Fruit fly (Drosophila melanogaster) whole organism, embryonic: ENCODE measurements around the gene CG44040.

Source experiments
- CG10147 ChIP-seq: fragments of 200-800 bp; sonication (Bioruptor generic); optimal IDR thresholded peaks from 2 replicates; lab custom pipeline; 2019; ENCODE audit warnings: missing biosample characterization, mild to moderate bottlenecking, missing genetic modification characterization, moderate library complexity
- CG11085 ChIP-seq: fragments of 200-800 bp; sonication (Bioruptor generic); IDR thresholded peaks from 2 replicates; pipeline ENCODE4 v1.3.6; 2022; ENCODE audit warnings: missing biosample characterization, missing genetic modification characterization
- CG11560 ChIP-seq: fragments of 200-800 bp; sonication (Bioruptor generic); IDR thresholded peaks from 3 replicates; pipeline ENCODE4 v1.3.6; 2022; ENCODE audit warnings: missing biosample characterization, missing genetic modification characterization
- CG12071 ChIP-seq: fragments of 200-800 bp; sonication (Bioruptor generic); optimal IDR thresholded peaks from 3 replicates; lab custom pipeline; 2018; ENCODE audit warnings: missing biosample characterization, mild to moderate bottlenecking, missing genetic modification characterization
- CG13296 ChIP-seq: fragments of 200-800 bp; sonication (Bioruptor generic); optimal IDR thresholded peaks from 3 replicates; lab custom pipeline; 2018; ENCODE audit warnings: missing biosample characterization, mild to moderate bottlenecking, missing genetic modification characterization
- CG13894 ChIP-seq: fragments of 200-800 bp; sonication (Bioruptor generic); optimal IDR thresholded peaks from 3 replicates; lab custom pipeline; 2018; ENCODE audit warnings: missing biosample characterization, mild to moderate bottlenecking, missing genetic modification characterization, moderate library complexity
- CG16863 ChIP-seq: fragments of 200-800 bp; sonication (Bioruptor generic); optimal IDR thresholded peaks from 3 replicates; lab custom pipeline; 2016; ENCODE audit warnings: missing biosample characterization, missing genetic modification characterization
- CG2116 ChIP-seq: fragments of 200-800 bp; sonication (Bioruptor generic); optimal IDR thresholded peaks from 3 replicates; lab custom pipeline; 2018; ENCODE audit warnings: missing biosample characterization, mild to moderate bottlenecking, missing genetic modification characterization
- CG30020 ChIP-seq: fragments of 200-800 bp; optimal IDR thresholded peaks from 2 replicates; lab custom pipeline; 2019; ENCODE audit warnings: missing biosample characterization, mild to moderate bottlenecking, missing genetic modification characterization, moderate library complexity
- CG31441 ChIP-seq: fragments of 200-800 bp; sonication (Bioruptor generic); IDR thresholded peaks from 2 replicates; pipeline ENCODE4 v1.3.6; 2022; ENCODE audit warnings: missing biosample characterization, missing genetic modification characterization
- CG34224 ChIP-seq: fragments of 200-800 bp; sonication (Bioruptor generic); IDR thresholded peaks from 3 replicates; pipeline ENCODE4 v1.3.6; 2022; ENCODE audit warnings: missing biosample characterization, missing genetic modification characterization; ENCODE audit not compliant: partially characterized antibody
- CG4328 ChIP-seq: fragments of 200-800 bp; sonication (Bioruptor generic); optimal IDR thresholded peaks from 3 replicates; lab custom pipeline; 2017; ENCODE audit warnings: missing biosample characterization, missing genetic modification reagents, missing genetic modification characterization
- CG6854 ChIP-seq: fragments of 200-800 bp; sonication (Bioruptor generic); optimal IDR thresholded peaks from 3 replicates; lab custom pipeline; 2017; ENCODE audit warnings: missing biosample characterization, mild to moderate bottlenecking, missing genetic modification characterization
- CG8089 ChIP-seq: fragments of 200-800 bp; sonication (Bioruptor generic); optimal IDR thresholded peaks from 3 replicates; lab custom pipeline; 2016; ENCODE audit warnings: missing biosample characterization, missing genetic modification characterization
- CG8478 ChIP-seq: fragments of >200 bp; optimal IDR thresholded peaks from 2 replicates; lab custom pipeline; 2018
- Chrac-16 ChIP-seq: fragments of 200-800 bp; sonication (Bioruptor generic); optimal IDR thresholded peaks from 3 replicates; lab custom pipeline; 2016; ENCODE audit warnings: missing biosample characterization, missing genetic modification characterization
- D ChIP-seq, 2 experiments: fragments of 200-800 bp in 1 of 2; fragments of >200 bp in 1 of 2; sonication (Bioruptor generic) in 1 of 2; optimal IDR thresholded peaks; 2 replicates in 1 of 2; 3 replicates in 1 of 2; lab custom pipeline; 2017; ENCODE audit warnings: mild to moderate bottlenecking in 1 of 2, missing biosample characterization in 1 of 2, missing genetic modification characterization in 1 of 2, missing genetic modification reagents in 1 of 2
- Deaf1 ChIP-seq: fragments of 200-800 bp; optimal IDR thresholded peaks from 3 replicates; lab custom pipeline; 2019; ENCODE audit warnings: missing biosample characterization, mild to moderate bottlenecking, missing genetic modification characterization, moderate library complexity
- Dll ChIP-seq: fragments of 200-800 bp; sonication (Bioruptor generic); IDR thresholded peaks from 4 replicates; pipeline ENCODE4 v1.3.6; 2022; ENCODE audit warnings: missing biosample characterization, missing genetic modification characterization; ENCODE audit not compliant: partially characterized antibody
- Dref ChIP-seq: fragments of 200-800 bp; sonication (Bioruptor generic); IDR thresholded peaks from 2 replicates; pipeline ENCODE4 v1.3.6; 2022; ENCODE audit warnings: missing biosample characterization, missing genetic modification characterization
- Elba2 ChIP-seq: fragments of 200-800 bp; sonication (Bioruptor generic); optimal IDR thresholded peaks from 3 replicates; lab custom pipeline; 2016; ENCODE audit warnings: missing biosample characterization, missing genetic modification characterization
- Ets97D ChIP-seq: fragments of 200-800 bp; sonication (Bioruptor generic); optimal IDR thresholded peaks from 3 replicates; lab custom pipeline; 2016; ENCODE audit warnings: missing biosample characterization, missing genetic modification characterization
- H2.0 ChIP-seq: fragments of 200-800 bp; sonication (Bioruptor generic); IDR thresholded peaks from 2 replicates; pipeline ENCODE4 v1.3.6; 2022; ENCODE audit warnings: missing biosample characterization, missing genetic modification characterization
- HHEX ChIP-seq: fragments of 200-800 bp; sonication (Bioruptor generic); optimal IDR thresholded peaks from 3 replicates; lab custom pipeline; 2017; ENCODE audit warnings: missing biosample characterization, mild to moderate bottlenecking, missing genetic modification characterization, missing genetic modification reagents
- HLH4C ChIP-seq: fragments of 200-800 bp; sonication (Bioruptor generic); IDR thresholded peaks from 3 replicates; pipeline ENCODE4 v1.3.6; 2022; ENCODE audit warnings: missing biosample characterization, missing genetic modification characterization; ENCODE audit not compliant: partially characterized antibody
- Hr51 ChIP-seq, 2 experiments: fragments of 200-800 bp; sonication (Bioruptor generic); optimal IDR thresholded peaks; 2 replicates in 1 of 2; 3 replicates in 1 of 2; lab custom pipeline; 2016 to 2018; ENCODE audit warnings: missing biosample characterization in 2 of 2, missing genetic modification characterization in 2 of 2, mild to moderate bottlenecking in 1 of 2, moderate library complexity in 1 of 2
- MESR4 ChIP-seq: fragments of 200-800 bp; sonication (Bioruptor generic); optimal IDR thresholded peaks from 2 replicates; lab custom pipeline; 2018; ENCODE audit warnings: missing biosample characterization, mild to moderate bottlenecking, missing genetic modification characterization, moderate library complexity
- Ravus ChIP-seq: fragments of 200-800 bp; sonication (Bioruptor generic); IDR thresholded peaks from 2 replicates; pipeline ENCODE4 v1.3.6; 2022; ENCODE audit warnings: missing biosample characterization, missing genetic modification characterization
- Scr ChIP-seq: fragments of 200-800 bp; sonication (Bioruptor generic); IDR thresholded peaks from 2 replicates; pipeline ENCODE4 v1.3.6; 2022; ENCODE audit warnings: missing biosample characterization, missing genetic modification characterization; ENCODE audit not compliant: partially characterized antibody
- Sry-β ChIP-seq: fragments of 200-800 bp; sonication (Bioruptor generic); optimal IDR thresholded peaks from 2 replicates; lab custom pipeline; 2018; ENCODE audit warnings: missing biosample characterization, mild to moderate bottlenecking, missing genetic modification characterization, moderate library complexity
- ara ChIP-seq: fragments of 200-800 bp; sonication (Bioruptor generic); IDR thresholded peaks from 2 replicates; pipeline ENCODE4 v1.3.6; 2022; ENCODE audit warnings: missing biosample characterization, missing genetic modification characterization
- bcd ChIP-seq: fragments of 200-800 bp; sonication (Bioruptor generic); optimal IDR thresholded peaks from 2 replicates; lab custom pipeline; 2017; ENCODE audit warnings: missing biosample characterization, mild to moderate bottlenecking, missing genetic modification characterization
- cas ChIP-seq: fragments of 200-800 bp; sonication (Bioruptor generic); IDR thresholded peaks from 2 replicates; pipeline ENCODE4 v1.3.6; 2022; ENCODE audit warnings: missing biosample characterization, missing genetic modification characterization
- dpn ChIP-seq, 2 experiments: fragments of 200-800 bp; sonication (Bioruptor generic); optimal IDR thresholded peaks; 3 replicates each; lab custom pipeline; 2016; ENCODE audit warnings: missing biosample characterization in 2 of 2, missing genetic modification characterization in 2 of 2
- emc ChIP-seq: fragments of 200-800 bp; sonication (Bioruptor generic); optimal IDR thresholded peaks from 2 replicates; lab custom pipeline; 2016; ENCODE audit warnings: missing biosample characterization, missing genetic modification characterization
- esg ChIP-seq: fragments of 200-800 bp; sonication (Bioruptor generic); conservative IDR thresholded peaks from 2 replicates; pipeline ENCODE4 v1.3.6; 2022; ENCODE audit warnings: missing biosample characterization, missing genetic modification characterization
- kay ChIP-seq: fragments of 200-800 bp; sonication (Bioruptor generic); optimal IDR thresholded peaks from 2 replicates; lab custom pipeline; 2016; ENCODE audit warnings: missing biosample characterization, missing genetic modification characterization
- lola ChIP-seq, 3 experiments: fragments of >200 bp in 2 of 3; fragments of 200-800 bp in 1 of 3; sonication (Bioruptor generic) in 1 of 3; optimal IDR thresholded peaks; 2 replicates each; lab custom pipeline; 2017 to 2019; ENCODE audit warnings: missing biosample characterization in 3 of 3, missing genetic modification characterization in 3 of 3, mild to moderate bottlenecking in 1 of 3, moderate library complexity in 1 of 3
- lov ChIP-seq, 2 experiments: fragments of 200-800 bp in 1 of 2; fragments of >200 bp in 1 of 2; sonication (Bioruptor generic) in 1 of 2; IDR thresholded peaks in 1 of 2; optimal IDR thresholded peaks in 1 of 2; 2 replicates in 1 of 2; 3 replicates in 1 of 2; pipeline versions ENCODE4 v1.3.6 to Lab custom; 2017 to 2022; ENCODE audit warnings: missing biosample characterization in 1 of 2, missing genetic modification characterization in 1 of 2
- nmo ChIP-seq: fragments of 200-800 bp; sonication (Bioruptor generic); optimal IDR thresholded peaks from 2 replicates; lab custom pipeline; 2018; ENCODE audit warnings: missing biosample characterization, mild to moderate bottlenecking, missing genetic modification characterization, moderate library complexity
- peb ChIP-seq: fragments of 200-800 bp; sonication (Bioruptor generic); IDR thresholded peaks from 2 replicates; pipeline ENCODE4 v1.3.6; 2022; ENCODE audit warnings: missing biosample characterization, missing genetic modification characterization
- pnt ChIP-seq: fragments of 200-800 bp; sonication (Bioruptor generic); optimal IDR thresholded peaks from 3 replicates; lab custom pipeline; 2016; ENCODE audit warnings: missing biosample characterization, missing genetic modification characterization
- salm ChIP-seq: fragments of 200-800 bp; sonication (Bioruptor generic); optimal IDR thresholded peaks from 2 replicates; lab custom pipeline; 2018; ENCODE audit warnings: missing biosample characterization, mild to moderate bottlenecking, missing genetic modification characterization
- sd ChIP-seq: fragments of 200-800 bp; sonication (Bioruptor generic); optimal IDR thresholded peaks from 3 replicates; lab custom pipeline; 2018; ENCODE audit warnings: missing biosample characterization, mild to moderate bottlenecking, missing genetic modification characterization, moderate library complexity
- sim ChIP-seq: fragments of 200-800 bp; sonication (Bioruptor generic); IDR thresholded peaks from 2 replicates; pipeline ENCODE4 v1.3.6; 2022; ENCODE audit warnings: missing biosample characterization, missing genetic modification characterization
- slp2 ChIP-seq: fragments of 200-800 bp; sonication (Bioruptor generic); optimal IDR thresholded peaks from 2 replicates; lab custom pipeline; 2016; ENCODE audit warnings: missing biosample characterization, missing genetic modification characterization
- usp ChIP-seq: fragments of >200 bp; optimal IDR thresholded peaks from 2 replicates; lab custom pipeline; 2017; ENCODE audit warnings: missing biosample characterization, missing genetic modification characterization
- wdn ChIP-seq: fragments of 200-800 bp; sonication (Bioruptor generic); IDR thresholded peaks from 2 replicates; pipeline ENCODE4 v1.3.6; 2022; ENCODE audit warnings: missing biosample characterization, missing genetic modification characterization

Gene CG44040

DNA sequence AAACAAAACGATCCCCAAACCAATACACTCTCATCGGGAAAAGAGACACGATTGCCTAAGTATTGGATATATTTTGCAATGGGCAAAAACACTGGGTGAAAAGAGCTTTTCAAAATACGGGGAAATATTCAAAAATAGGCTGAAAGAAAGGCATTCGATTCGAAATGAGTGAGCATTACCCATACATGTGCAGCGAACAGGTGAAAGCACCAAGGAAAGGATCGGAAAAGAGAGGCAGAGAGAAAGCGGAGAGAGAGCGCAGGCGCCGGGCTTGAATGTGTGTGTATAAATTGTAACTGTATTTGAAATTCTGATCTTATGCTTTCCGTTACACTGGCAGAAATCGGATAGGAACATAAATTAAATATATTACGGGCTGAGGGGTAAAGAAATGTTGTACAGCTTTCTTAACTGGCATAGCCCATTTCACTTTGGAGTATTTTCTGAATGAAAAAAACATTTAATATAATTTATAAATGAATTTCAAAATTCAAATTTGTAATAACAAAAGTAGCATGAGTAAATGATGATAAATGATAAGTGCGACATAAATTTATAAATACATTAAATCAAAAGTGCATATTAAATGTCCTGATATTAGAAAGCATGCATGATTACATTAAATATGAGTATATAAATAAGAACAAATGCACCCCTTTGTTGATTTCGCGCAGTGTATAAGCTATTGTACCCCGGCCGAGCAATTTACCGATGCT is 39.4 kb upstream of the CG44040 start (continued):
- TF ChIP-seq kay (GFP tag; lab: Kevin White, UChicago) (peak; percentile 19), emc (GFP tag; lab: Kevin White, UChicago) (no peak), pnt (GFP tag; lab: Kevin White, UChicago) (no peak), HLH4C (GFP tag; lab: Robert Waterston, UW) (no peak), MESR4 (GFP tag; lab: Kevin White, UChicago) (no peak), CG31441 (GFP tag; lab: Robert Waterston, UW) (peak; percentile 86), Scr (GFP tag; lab: Robert Waterston, UW) (no peak), lola (GFP tag; optimal IDR thresholded peaks at IDR 0.05; lab: Kevin White, UChicago) (peak in 1 of 3 experiments; percentile 91), Hr51 (GFP tag; optimal IDR thresholded peaks at IDR 0.05; lab: Kevin White, UChicago) (peak in 1 of 2 experiments; percentile 77), H2.0 (GFP tag; lab: Robert Waterston, UW) (0 out of 2 replicates have a peak, but pooled peaks have one; percentile 29), HHEX (GFP tag; lab: Kevin White, UChicago) (peak; percentile 67), dpn (GFP tag; optimal IDR thresholded peaks at IDR 0.05; lab: Kevin White, UChicago) (peak in 1 of 2 experiments; percentile 59), Deaf1 (peak; percentile 51), CG8478 (no peak), esg (GFP tag; lab: Robert Waterston, UW) (no peak), CG13894 (tag; lab: Kevin White, UChicago) (no peak), peb (GFP tag; lab: Robert Waterston, UW) (no peak), CG8089 (GFP tag; lab: Kevin White, UChicago) (no peak), salm (tag; lab: Kevin White, UChicago) (peak; percentile 31), CG4328 (GFP tag; lab: Kevin White, UChicago) (peak; percentile 59), sd (tag; lab: Kevin White, UChicago) (no peak), Dll (GFP tag; lab: Robert Waterston, UW) (no peak), D (optimal IDR thresholded peaks at IDR 0.05; lab: Kevin White, UChicago) (no peak), D (GFP tag; optimal IDR thresholded peaks at IDR 0.05; lab: Kevin White, UChicago) (peak; percentile 82), bcd (GFP tag; lab: Kevin White, UChicago) (peak; percentile 78), Elba2 (no peak), sim (peak; percentile 36; the same call in 1 of the 2 replicates), cas (GFP tag; lab: Robert Waterston, UW) (no peak), ara (peak; percentile 55; the same call in 1 of the 2 replicates), CG16863 (GFP tag; lab: Kevin White, UChicago) (no peak), CG30020 (tag; lab: Kevin White, UChicago) (peak; percentile 45), Sry-β (GFP tag; lab: Kevin White, UChicago) (no peak), CG13296 (GFP tag; lab: Kevin White, UChicago) (peak; percentile 47), lov (optimal IDR thresholded peaks at IDR 0.05; lab: Kevin White, UChicago) (no peak), lov (GFP tag; IDR thresholded peaks at IDR 0.05; lab: Robert Waterston, UW) (no peak), Dref (GFP tag; lab: Robert Waterston, UW) (no peak), nmo (GFP tag; lab: Kevin White, UChicago) (peak; percentile 90), Ravus (GFP tag; lab: Robert Waterston, UW) (no peak), CG2116 (GFP tag; lab: Kevin White, UChicago) (peak; percentile 36), CG12071 (GFP tag; lab: Kevin White, UChicago) (no peak), slp2 (peak; percentile 3), CG34224 (GFP tag; lab: Robert Waterston, UW) (no peak), Chrac-16 (peak; percentile 51), usp (no peak), CG10147 (GFP tag; lab: Kevin White, UChicago) (peak; percentile 63), CG11085 (no peak), CG11560 (no peak), CG6854 (peak; percentile 25), Ets97D (GFP tag; lab: Kevin White, UChicago) (no peak), wdn (GFP tag; lab: Robert Waterston, UW) (no peak)
